Fruit fly (Drosophila melanogaster) whole organism, embryonic: ENCODE measurements around the gene Est-Q.
A peak's percentile ranks its signal among the peaks of the same experiment; 100 is the strongest.

Experiments used
- Adf1 ChIP-seq: fragments of 200-800 bp; sonication (Bioruptor generic); IDR thresholded peaks from 2 replicates; pipeline ENCODE4 v1.3.6; 2022; ENCODE audit warnings: missing biosample characterization, missing genetic modification characterization
- Antp ChIP-seq: fragments of 200-800 bp; sonication (Bioruptor generic); optimal IDR thresholded peaks from 3 replicates; lab custom pipeline; 2016; ENCODE audit warnings: missing biosample characterization, missing genetic modification characterization
- B-H2 ChIP-seq: fragments of 200-800 bp; sonication (Bioruptor generic); optimal IDR thresholded peaks from 2 replicates; lab custom pipeline; 2018; ENCODE audit warnings: missing biosample characterization, mild to moderate bottlenecking, missing genetic modification characterization
- Blimp-1 ChIP-seq: fragments of 200-800 bp; sonication (Bioruptor generic); optimal IDR thresholded peaks from 3 replicates; lab custom pipeline; 2018; ENCODE audit warnings: missing biosample characterization, missing genetic modification characterization, mild to moderate bottlenecking, moderate library complexity, missing genetic modification reagents
- C15 ChIP-seq: fragments of 200-800 bp; sonication (Bioruptor generic); IDR thresholded peaks from 3 replicates; pipeline ENCODE4 v1.3.6; 2022; ENCODE audit warnings: missing biosample characterization, missing genetic modification characterization
- CG11456 ChIP-seq: fragments of 200-800 bp; sonication (Bioruptor generic); IDR thresholded peaks from 3 replicates; pipeline ENCODE4 v1.3.6; 2022; ENCODE audit warnings: missing biosample characterization, missing genetic modification characterization
- CG13624 ChIP-seq: fragments of 200-800 bp; sonication (Bioruptor generic); optimal IDR thresholded peaks from 2 replicates; lab custom pipeline; 2016; ENCODE audit warnings: missing biosample characterization, missing genetic modification characterization
- CG15514 ChIP-seq: fragments of 200-800 bp; sonication (Bioruptor generic); optimal IDR thresholded peaks from 3 replicates; lab custom pipeline; 2017; ENCODE audit warnings: missing biosample characterization, missing genetic modification characterization, mild to moderate bottlenecking, moderate library complexity, missing genetic modification reagents
- CG16813 ChIP-seq: fragments of 200-800 bp; sonication (Bioruptor generic); IDR thresholded peaks from 3 replicates; pipeline ENCODE4 v1.3.6; 2022; ENCODE audit warnings: missing biosample characterization, missing genetic modification characterization; ENCODE audit not compliant: partially characterized antibody
- CG17829 ChIP-seq: fragments of 200-800 bp; optimal IDR thresholded peaks from 2 replicates; lab custom pipeline; 2019; ENCODE audit warnings: missing biosample characterization, mild to moderate bottlenecking, missing genetic modification characterization, moderate library complexity
- CG3065 ChIP-seq: fragments of 200-800 bp; sonication (Bioruptor generic); optimal IDR thresholded peaks from 2 replicates; lab custom pipeline; 2016; ENCODE audit warnings: missing biosample characterization, missing genetic modification characterization
- CG31224 ChIP-seq: fragments of 200-800 bp; sonication (Bioruptor generic); IDR thresholded peaks from 2 replicates; pipeline ENCODE4 v1.3.6; 2022; ENCODE audit warnings: missing biosample characterization, missing genetic modification characterization
- CG43689 ChIP-seq: fragments of 200-800 bp; sonication (Bioruptor generic); IDR thresholded peaks from 2 replicates; pipeline ENCODE4 v1.3.6; 2022; ENCODE audit warnings: missing biosample characterization, missing genetic modification characterization
- CG4707 ChIP-seq: fragments of 200-800 bp; sonication (Bioruptor generic); optimal IDR thresholded peaks from 2 replicates; lab custom pipeline; 2018; ENCODE audit warnings: missing biosample characterization, mild to moderate bottlenecking, missing genetic modification characterization, moderate library complexity
- CG5180 ChIP-seq: fragments of 200-800 bp; sonication (Bioruptor generic); optimal IDR thresholded peaks from 3 replicates; lab custom pipeline; 2017; ENCODE audit warnings: missing biosample characterization, missing genetic modification characterization, mild to moderate bottlenecking, moderate library complexity, missing genetic modification reagents
- CG6654 ChIP-seq: fragments of 200-800 bp; sonication (Bioruptor generic); optimal IDR thresholded peaks from 2 replicates; lab custom pipeline; 2017; ENCODE audit warnings: missing biosample characterization, mild to moderate bottlenecking, missing genetic modification characterization
- CG8944 ChIP-seq: fragments of 200-800 bp; sonication (Bioruptor generic); optimal IDR thresholded peaks from 3 replicates; lab custom pipeline; 2016; ENCODE audit warnings: missing biosample characterization, missing genetic modification characterization
- CTCF ChIP-seq: fragments of 200-800 bp; sonication (Bioruptor generic); optimal IDR thresholded peaks from 2 replicates; lab custom pipeline; 2017; ENCODE audit warnings: missing biosample characterization, mild to moderate bottlenecking, missing genetic modification characterization, moderate library complexity
- Dip3 ChIP-seq: fragments of 200-800 bp; sonication (Bioruptor generic); optimal IDR thresholded peaks from 3 replicates; lab custom pipeline; 2016; ENCODE audit warnings: missing biosample characterization, missing genetic modification characterization
- Drgx ChIP-seq: fragments of 200-800 bp; sonication (Bioruptor generic); IDR thresholded peaks from 2 replicates; pipeline ENCODE4 v1.3.6; 2022; ENCODE audit warnings: missing biosample characterization, missing genetic modification characterization
- Hand ChIP-seq: fragments of 200-800 bp; sonication (Bioruptor generic); optimal IDR thresholded peaks from 2 replicates; lab custom pipeline; 2017; ENCODE audit warnings: mild to moderate bottlenecking, missing biosample characterization, missing genetic modification reagents, missing genetic modification characterization
- Hey ChIP-seq: fragments of 200-800 bp; sonication (Bioruptor generic); optimal IDR thresholded peaks from 3 replicates; lab custom pipeline; 2018; ENCODE audit warnings: missing biosample characterization, mild to moderate bottlenecking, missing genetic modification characterization
- Hr39 ChIP-seq: fragments of >200 bp; optimal IDR thresholded peaks from 2 replicates; lab custom pipeline; 2017
- NK7.1 ChIP-seq: fragments of 200-800 bp; sonication (Bioruptor generic); optimal IDR thresholded peaks from 3 replicates; lab custom pipeline; 2016; ENCODE audit warnings: missing biosample characterization, missing genetic modification characterization
- Vsx1 ChIP-seq: fragments of 200-800 bp; sonication (Bioruptor generic); optimal IDR thresholded peaks from 2 replicates; lab custom pipeline; 2017; ENCODE audit warnings: missing biosample characterization, mild to moderate bottlenecking, missing genetic modification characterization, missing genetic modification reagents
- ab ChIP-seq: fragments of 200-800 bp; sonication (Bioruptor generic); optimal IDR thresholded peaks from 2 replicates; lab custom pipeline; 2016; ENCODE audit warnings: missing biosample characterization, missing genetic modification characterization
- az2 ChIP-seq: fragments of 200-800 bp; sonication (Bioruptor generic); optimal IDR thresholded peaks from 3 replicates; lab custom pipeline; 2016; ENCODE audit warnings: missing biosample characterization, missing genetic modification characterization
- bcd ChIP-seq: fragments of 200-800 bp; sonication (Bioruptor generic); optimal IDR thresholded peaks from 2 replicates; lab custom pipeline; 2017; ENCODE audit warnings: missing biosample characterization, mild to moderate bottlenecking, missing genetic modification characterization
- bowl ChIP-seq: fragments of 200-800 bp; sonication (Bioruptor generic); IDR thresholded peaks from 2 replicates; pipeline ENCODE4 v1.3.6; 2022; ENCODE audit warnings: missing biosample characterization, missing genetic modification characterization
- chm ChIP-seq: fragments of 200-800 bp; sonication (Bioruptor generic); IDR thresholded peaks from 2 replicates; pipeline ENCODE4 v1.3.6; 2022; ENCODE audit warnings: missing biosample characterization, missing genetic modification characterization
- chn ChIP-seq: fragments of 200-800 bp; sonication (Bioruptor generic); optimal IDR thresholded peaks from 2 replicates; lab custom pipeline; 2016; ENCODE audit warnings: missing biosample characterization, missing genetic modification characterization
- dati ChIP-seq: fragments of 200-800 bp; sonication (Bioruptor generic); IDR thresholded peaks from 2 replicates; pipeline ENCODE4 v1.3.6; 2022; ENCODE audit warnings: missing biosample characterization, missing genetic modification characterization
- disco-r ChIP-seq: fragments of 200-800 bp; sonication (Bioruptor generic); optimal IDR thresholded peaks from 2 replicates; lab custom pipeline; 2016; ENCODE audit warnings: missing biosample characterization, missing genetic modification characterization
- dpn ChIP-seq, 2 experiments: fragments of 200-800 bp; sonication (Bioruptor generic); optimal IDR thresholded peaks; 3 replicates each; lab custom pipeline; 2016; ENCODE audit warnings: missing biosample characterization in 2 of 2, missing genetic modification characterization in 2 of 2
- eyg ChIP-seq: fragments of 200-800 bp; sonication (Bioruptor generic); optimal IDR thresholded peaks from 3 replicates; lab custom pipeline; 2016; ENCODE audit warnings: missing biosample characterization, missing genetic modification characterization
- fd96Cb ChIP-seq: fragments of 200-800 bp; sonication (Bioruptor generic); optimal IDR thresholded peaks from 2 replicates; lab custom pipeline; 2018; ENCODE audit warnings: missing biosample characterization, mild to moderate bottlenecking, missing genetic modification characterization, moderate library complexity
- gem ChIP-seq: fragments of 200-800 bp; sonication (Bioruptor generic); optimal IDR thresholded peaks from 2 replicates; lab custom pipeline; 2019; ENCODE audit warnings: missing biosample characterization, mild to moderate bottlenecking, missing genetic modification characterization, moderate library complexity
- gfzf ChIP-seq: fragments of 200-800 bp; sonication (Bioruptor generic); optimal IDR thresholded peaks from 2 replicates; lab custom pipeline; 2016; ENCODE audit warnings: missing biosample characterization, mild to moderate bottlenecking, missing genetic modification characterization, moderate library complexity
- hkb ChIP-seq, 2 experiments: fragments of 200-800 bp in 1 of 2; fragments of >200 bp in 1 of 2; sonication (Bioruptor generic) in 1 of 2; IDR thresholded peaks in 1 of 2; optimal IDR thresholded peaks in 1 of 2; 2 replicates each; pipeline versions ENCODE4 v1.3.6 to Lab custom; 2017 to 2022; ENCODE audit warnings: missing biosample characterization in 1 of 2, missing genetic modification characterization in 1 of 2
- hth ChIP-seq: fragments of >200 bp; optimal IDR thresholded peaks from 2 replicates; lab custom pipeline; 2017; ENCODE audit warnings: inconsistent platforms
- lilli ChIP-seq: fragments of 200-800 bp; sonication (Bioruptor generic); optimal IDR thresholded peaks from 3 replicates; lab custom pipeline; 2016; ENCODE audit warnings: missing biosample characterization, missing genetic modification characterization
- mld ChIP-seq: fragments of 200-800 bp; sonication (Bioruptor generic); IDR thresholded peaks from 3 replicates; pipeline ENCODE4 v1.3.6; 2022; ENCODE audit warnings: missing biosample characterization, missing genetic modification characterization; ENCODE audit not compliant: partially characterized antibody
- oc ChIP-seq: fragments of 200-800 bp; sonication (Bioruptor generic); optimal IDR thresholded peaks from 2 replicates; lab custom pipeline; 2018; ENCODE audit warnings: missing biosample characterization, mild to moderate bottlenecking, missing genetic modification characterization, moderate library complexity
- pan ChIP-seq, 4 experiments: fragments of >200 bp in 3 of 4; fragments of 200-800 bp in 1 of 4; sonication (Bioruptor generic) in 1 of 4; optimal IDR thresholded peaks in 3 of 4; IDR thresholded peaks in 1 of 4; 2 replicates each; pipeline versions ENCODE4 v1.3.6 to Lab custom; 2017 to 2022; ENCODE audit warnings: missing biosample characterization in 2 of 4, missing genetic modification characterization in 2 of 4, mixed read lengths in 1 of 4
- peb ChIP-seq: fragments of 200-800 bp; sonication (Bioruptor generic); IDR thresholded peaks from 2 replicates; pipeline ENCODE4 v1.3.6; 2022; ENCODE audit warnings: missing biosample characterization, missing genetic modification characterization
- pfk ChIP-seq: fragments of 200-800 bp; sonication (Bioruptor generic); optimal IDR thresholded peaks from 2 replicates; lab custom pipeline; 2018; ENCODE audit warnings: missing biosample characterization, mild to moderate bottlenecking, missing genetic modification characterization, moderate library complexity
- tgo ChIP-seq: fragments of 200-800 bp; sonication (Bioruptor generic); IDR thresholded peaks from 3 replicates; pipeline ENCODE4 v1.3.6; 2022; ENCODE audit warnings: missing biosample characterization, missing genetic modification characterization
- zen2 ChIP-seq: fragments of 200-800 bp; sonication (Bioruptor generic); IDR thresholded peaks from 3 replicates; pipeline ENCODE4 v1.3.6; 2022; ENCODE audit warnings: missing biosample characterization, missing genetic modification characterization; ENCODE audit not compliant: partially characterized antibody
- zfh2 ChIP-seq: fragments of 200-800 bp; sonication (Bioruptor generic); optimal IDR thresholded peaks from 2 replicates; lab custom pipeline; 2016; ENCODE audit warnings: missing biosample characterization, missing genetic modification characterization

Est-Q gene

dm6 chr3L:21496865-21497634, 4.2 kb upstream of the Est-Q start, which contains the start of gene Hr78 (continued):
- peak; percentile 52 for TF ChIP-seq CG15514 (GFP tag; lab: Kevin White, UChicago)
- no peak for TF ChIP-seq hth (lab: Kevin White, UChicago)
- no peak for TF ChIP-seq zfh2
- TF ChIP-seq CG4707 = peak; percentile 44
- no peak for TF ChIP-seq NK7.1 (GFP tag; lab: Kevin White, UChicago)
- TF ChIP-seq Antp (GFP tag; lab: Kevin White, UChicago) = no peak
- no peak for TF ChIP-seq ab (GFP tag; lab: Kevin White, UChicago)
- TF ChIP-seq tgo (GFP tag; lab: Robert Waterston, UW) = peak; percentile 60; the same call in 2 of the 3 replicates
- TF ChIP-seq bcd (GFP tag; lab: Kevin White, UChicago) = peak; percentile 74
- peak; percentile 86 for TF ChIP-seq Hand (GFP tag; lab: Kevin White, UChicago)
- peak; percentile 92 for TF ChIP-seq gem (tag; lab: Kevin White, UChicago)
- TF ChIP-seq Hr39 (lab: Kevin White, UChicago) = no peak
- TF ChIP-seq CG31224 (GFP tag; lab: Robert Waterston, UW) = peak; percentile 45
- no peak for TF ChIP-seq Hey (tag; lab: Kevin White, UChicago)
- TF ChIP-seq peb (GFP tag; lab: Robert Waterston, UW) = 0 out of 2 replicates have a peak, but pooled peaks have one; percentile 4
- TF ChIP-seq Dip3 (GFP tag; lab: Kevin White, UChicago) = no peak
- 0 out of 2 replicates have a peak, but pooled peaks have one; percentile 29 for TF ChIP-seq chm
- no peak for TF ChIP-seq eyg (GFP tag; lab: Kevin White, UChicago)
- TF ChIP-seq pan (optimal IDR thresholded peaks at IDR 0.05; lab: Kevin White, UChicago) = no peak
- TF ChIP-seq pan (GFP tag; optimal IDR thresholded peaks at IDR 0.05 in 1 of 2, IDR thresholded peaks at IDR 0.05 in 1 of 2) = peak in 1 of 2 experiments; percentile 62
- peak; percentile 3 for TF ChIP-seq lilli (GFP tag; lab: Kevin White, UChicago)
- TF ChIP-seq dati (GFP tag; lab: Robert Waterston, UW) = no peak
- no peak for TF ChIP-seq Vsx1 (GFP tag; lab: Kevin White, UChicago)
- peak; percentile 62; the same call in 1 of the 3 replicates for TF ChIP-seq CG11456 (GFP tag; lab: Robert Waterston, UW)
- peak; percentile 88 for TF ChIP-seq CG17829 (tag; lab: Kevin White, UChicago)
- TF ChIP-seq Drgx (GFP tag; lab: Robert Waterston, UW) = peak; percentile 81
- no peak for TF ChIP-seq CG13624 (GFP tag; lab: Kevin White, UChicago)
- TF ChIP-seq chn (GFP tag; lab: Kevin White, UChicago) = no peak
- TF ChIP-seq CG8944 (GFP tag; lab: Kevin White, UChicago) = no peak
- no peak for TF ChIP-seq CG43689 (GFP tag; lab: Robert Waterston, UW)
- TF ChIP-seq CG6654 (GFP tag; lab: Kevin White, UChicago) = peak; percentile 40
- TF ChIP-seq az2 (GFP tag; lab: Kevin White, UChicago) = peak; percentile 68
- peak; percentile 88 for TF ChIP-seq gfzf (GFP tag; lab: Kevin White, UChicago)
- TF ChIP-seq pfk = no peak
- no peak for TF ChIP-seq hkb (optimal IDR thresholded peaks at IDR 0.05; lab: Kevin White, UChicago)
- TF ChIP-seq hkb (GFP tag; IDR thresholded peaks at IDR 0.05; lab: Robert Waterston, UW) = peak; percentile 88
- no peak for TF ChIP-seq mld
- TF ChIP-seq zen2 (GFP tag; lab: Robert Waterston, UW) = no peak
- no peak; the same call in 1 of the 2 replicates for TF ChIP-seq Adf1 (GFP tag; lab: Robert Waterston, UW)
- TF ChIP-seq CTCF (GFP tag; lab: Kevin White, UChicago) = no peak
- peak; percentile 64 for TF ChIP-seq fd96Cb
- TF ChIP-seq Blimp-1 (GFP tag; lab: Kevin White, UChicago) = peak; percentile 76
- no peak for TF ChIP-seq oc (tag; lab: Kevin White, UChicago)
- no peak for TF ChIP-seq CG16813 (GFP tag; lab: Robert Waterston, UW)
- TF ChIP-seq dpn (GFP tag; optimal IDR thresholded peaks at IDR 0.05; lab: Kevin White, UChicago) = peak in 1 of 2 experiments; percentile 71
- no peak for TF ChIP-seq bowl (GFP tag; lab: Robert Waterston, UW)
- peak; percentile 68 for TF ChIP-seq B-H2 (GFP tag; lab: Kevin White, UChicago)
- TF ChIP-seq CG5180 = peak; percentile 65
- no peak for TF ChIP-seq disco-r (GFP tag; lab: Kevin White, UChicago)
- no peak for TF ChIP-seq C15
- peak; percentile 24 for TF ChIP-seq CG3065 (GFP tag; lab: Kevin White, UChicago)
